Worm (Caenorhabditis elegans): Measurements from ENCODE around the gene C01F6.14.

ce11 chrIV:9146111-9146510, 42.2 kb upstream of the C01F6.14 start, which contains the start of gene daf-10:
- TF ChIP-seq dpl-1 (GFP tag; optimal IDR thresholded peaks at IDR 0.05) (no peak), pqm-1 (tag; optimal IDR thresholded peaks at IDR 0.05) (no peak), ceh-82 (tag; optimal IDR thresholded peaks at IDR 0.05) (no peak), efl-3 (GFP tag; optimal IDR thresholded peaks at IDR 0.05) (no peak), tlp-1 (tag; optimal IDR thresholded peaks at IDR 0.05) (no peak), zag-1 (tag; optimal IDR thresholded peaks at IDR 0.05) (no peak), nhr-90 (tag; optimal IDR thresholded peaks at IDR 0.05; ENCODE audit: poor library complexity) (no peak), hlh-17 (GFP tag; optimal IDR thresholded peaks at IDR 0.05; ENCODE audit: borderline replicate concordance) (no peak), aly-2 (tag; optimal IDR thresholded peaks at IDR 0.05) (no peak), nhr-237 (tag; optimal IDR thresholded peaks at IDR 0.05) (no peak)

All from whole organism, L1 larva.